Worm (Caenorhabditis elegans): ENCODE data around the gene T09B9.5.

Gene T09B9.5

DNA sequence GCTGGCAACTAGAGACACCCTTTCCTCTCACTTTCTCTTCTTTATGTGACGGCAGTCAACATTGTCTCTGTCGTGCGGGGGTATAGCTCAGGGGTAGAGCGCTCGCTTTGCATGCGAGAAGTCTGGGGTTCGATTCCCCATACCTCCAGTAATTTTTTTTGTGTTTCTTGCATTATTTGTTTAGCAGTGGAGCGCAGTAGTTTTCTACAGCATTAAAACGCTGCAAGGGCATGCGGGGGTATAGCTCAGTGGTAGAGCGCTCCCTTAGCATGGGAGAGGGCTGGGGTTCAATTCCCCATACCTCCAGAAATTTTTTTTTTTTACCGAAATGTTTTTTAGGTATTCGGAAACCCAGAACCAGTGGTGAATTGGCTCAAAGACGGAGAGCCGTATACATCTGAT lies 34.1 kb upstream of the T09B9.5 start (continued):
- TF ChIP-seq madf-10 (tag; optimal IDR thresholded peaks at IDR 0.05): peak; percentile 93
- TF ChIP-seq Y95B8A.8 (GFP tag; IDR thresholded peaks at IDR 0.05): peak; percentile 92
- peak; percentile 95 for TF ChIP-seq hrde-1 (tag; optimal IDR thresholded peaks at IDR 0.05; ENCODE audit: borderline replicate concordance)
- peak; percentile 89 for TF ChIP-seq egl-18 (GFP tag; IDR thresholded peaks at IDR 0.05)
- peak; percentile 67 for TF ChIP-seq dpff-1 (tag; optimal IDR thresholded peaks at IDR 0.05)
- TF ChIP-seq nhr-179 (tag; optimal IDR thresholded peaks at IDR 0.05): peak; percentile 89
- peak; percentile 97 for TF ChIP-seq pbrm-1 (GFP tag; IDR thresholded peaks at IDR 0.05)
- TF ChIP-seq T07F8.4 (tag; optimal IDR thresholded peaks at IDR 0.05): peak; percentile 94
- peak; percentile 93 for TF ChIP-seq athp-1 (tag; optimal IDR thresholded peaks at IDR 0.05)
- TF ChIP-seq hmg-1.2 (GFP tag; IDR thresholded peaks at IDR 0.05): peak; percentile 94
- peak; percentile 80 for TF ChIP-seq madf-6 (GFP tag; IDR thresholded peaks at IDR 0.05)
- TF ChIP-seq mes-4 (tag; optimal IDR thresholded peaks at IDR 0.05): peak; percentile 94
- TF ChIP-seq lin-35 (GFP tag; optimal IDR thresholded peaks at IDR 0.05): peak in 2 of 3 experiments; percentile 50 to 85
- peak; percentile 97 for TF ChIP-seq T26A5.8 (tag; optimal IDR thresholded peaks at IDR 0.05)
- peak; percentile 98 for TF ChIP-seq nhr-120 (GFP tag; IDR thresholded peaks at IDR 0.05)
- TF ChIP-seq ceh-27 (GFP tag; optimal IDR thresholded peaks at IDR 0.05): peak; percentile 90
- TF ChIP-seq lir-1 (GFP tag; conservative IDR thresholded peaks at IDR 0.05): peak; percentile 80
- peak; percentile 39; the same call in 1 of the 2 replicates for TF ChIP-seq B0019.2 (GFP tag; conservative IDR thresholded peaks at IDR 0.05)
- peak; percentile 86 for TF ChIP-seq snpc-3.4 (tag; optimal IDR thresholded peaks at IDR 0.05)
- TF ChIP-seq ccch-3 (GFP tag; optimal IDR thresholded peaks at IDR 0.05): peak; percentile 39
- peak; percentile 97 for TF ChIP-seq F57A8.1 (GFP tag; optimal IDR thresholded peaks at IDR 0.05)
- 0 out of 2 replicates have a peak, but pooled peaks have one; percentile 68 for TF ChIP-seq hsf-1 (GFP tag; IDR thresholded peaks at IDR 0.05)
- TF ChIP-seq snpc-1.1 (tag; optimal IDR thresholded peaks at IDR 0.05; ENCODE audit: insufficient read depth): peak; percentile 74

DNA sequence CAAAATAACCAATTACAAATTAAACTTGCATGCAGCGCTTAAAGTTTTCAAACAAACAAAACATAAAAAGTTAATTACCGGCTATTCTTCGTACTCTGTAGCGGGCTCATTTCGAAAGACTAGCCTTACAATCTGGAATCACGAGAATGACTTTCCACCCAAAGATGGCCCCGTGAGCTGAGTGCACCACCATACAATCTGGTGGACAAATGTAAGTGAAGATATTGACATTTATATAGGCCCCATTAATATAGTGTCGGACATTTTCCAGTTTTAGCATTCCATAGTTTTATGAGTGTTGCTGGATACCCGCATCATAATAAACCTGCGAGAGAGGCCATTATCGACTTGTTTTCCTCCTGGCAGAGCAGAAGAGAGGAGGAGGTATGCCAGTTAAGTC lies 23.0 kb upstream of the T09B9.5 start:
- TF ChIP-seq lin-54 (GFP tag; optimal IDR thresholded peaks at IDR 0.05) (no peak), sdz-38 (tag; optimal IDR thresholded peaks at IDR 0.05) (no peak), C17E4.6 (GFP tag; IDR thresholded peaks at IDR 0.05) (no peak), somi-1 (GFP tag; optimal IDR thresholded peaks at IDR 0.05) (no peak), tbp1 (GFP tag; optimal IDR thresholded peaks at IDR 0.05) (peak; percentile 67), rpc-1 (optimal IDR thresholded peaks at IDR 0.05) (peak; percentile 1), rpc-1 (tag; optimal IDR thresholded peaks at IDR 0.05) (peak; percentile 62), Y53G8AR.9 (GFP tag; conservative IDR thresholded peaks at IDR 0.05) (no peak), mxl-1 (tag; optimal IDR thresholded peaks at IDR 0.05) (no peak), nhr-90 (tag; optimal IDR thresholded peaks at IDR 0.05) (no peak), snpc-4 (GFP tag; optimal IDR thresholded peaks at IDR 0.05) (no peak), snpc-4 (tag; optimal IDR thresholded peaks at IDR 0.05) (no peak), K11D2.4 (GFP tag; IDR thresholded peaks at IDR 0.05) (no peak), him-1 (tag; optimal IDR thresholded peaks at IDR 0.05) (no peak), Y67H2A.10 (GFP tag; conservative IDR thresholded peaks at IDR 0.05) (no peak), lag-1 (GFP tag; IDR thresholded peaks at IDR 0.05) (no peak), snpc-1.1 (tag; optimal IDR thresholded peaks at IDR 0.05; ENCODE audit: insufficient read depth) (peak; percentile 66), hlh-12 (tag; optimal IDR thresholded peaks at IDR 0.05) (no peak), Y79H2A.3 (GFP tag; conservative IDR thresholded peaks at IDR 0.05) (no peak), F22D6.2 (tag; optimal IDR thresholded peaks at IDR 0.05) (no peak), nfya-1 (tag; optimal IDR thresholded peaks at IDR 0.05; ENCODE audit: borderline replicate concordance, insufficient read depth) (no peak), ccch-3 (GFP tag; optimal IDR thresholded peaks at IDR 0.05) (no peak)

Measured in whole organism, young adult.